Worm (Caenorhabditis elegans) whole organism, late embryonic: Measurements from ENCODE around the gene Y105C5B.1418.

Source experiments
- C38D4.7 ChIP-seq: fragments of 200-800 bp; sonication (Bioruptor generic); optimal IDR thresholded peaks from 2 replicates; lab custom pipeline; 2018; ENCODE audit warnings: mild to moderate bottlenecking, missing genetic modification characterization, moderate library complexity, missing compliant biosample characterization
- K02D7.2 ChIP-seq: sonication (generic microtip); optimal IDR thresholded peaks from 2 replicates; lab custom pipeline; 2017; ENCODE audit warnings: mild to moderate bottlenecking, missing genetic modification characterization, missing compliant biosample characterization
- K09A11.1 ChIP-seq: sonication (generic microtip); optimal IDR thresholded peaks from 2 replicates; lab custom pipeline; 2017; ENCODE audit warnings: antibody characterized with exemption, mild to moderate bottlenecking, missing genetic modification characterization, missing compliant biosample characterization; ENCODE audit not compliant: insufficient read depth
- Y22D7AL.16 ChIP-seq: sonication (generic microtip); optimal IDR thresholded peaks from 2 replicates; lab custom pipeline; 2016; ENCODE audit warnings: missing genetic modification characterization, missing compliant biosample characterization
- ahr-1 ChIP-seq: sonication (generic microtip); optimal IDR thresholded peaks from 2 replicates; lab custom pipeline; 2016; ENCODE audit warnings: missing genetic modification characterization, missing compliant biosample characterization
- ama-1 ChIP-seq: fragments of 150-350 bp; optimal IDR thresholded peaks from 2 replicates; lab custom pipeline; 2014
- ceh-2 ChIP-seq: sonication (generic microtip); optimal IDR thresholded peaks from 2 replicates; lab custom pipeline; 2016; ENCODE audit warnings: missing genotype, missing genetic modification characterization, missing compliant biosample characterization
- ceh-22 ChIP-seq: sonication (generic microtip); optimal IDR thresholded peaks from 2 replicates; lab custom pipeline; 2017; ENCODE audit warnings: missing biosample characterization, missing genetic modification characterization
- ceh-30 ChIP-seq: fragments of 150-350 bp; optimal IDR thresholded peaks from 2 replicates; lab custom pipeline; 2014; ENCODE audit warnings: missing biosample characterization, missing genetic modification characterization
- ceh-45 ChIP-seq: fragments of 200-800 bp; sonication (Bioruptor generic); IDR thresholded peaks from 2 replicates; pipeline ENCODE4 v1.3.6; 2022; ENCODE audit warnings: missing genetic modification reagents, missing genetic modification characterization, missing compliant biosample characterization
- ceh-6 ChIP-seq: fragments of 200-800 bp; sonication (Bioruptor generic); optimal IDR thresholded peaks from 2 replicates; lab custom pipeline; 2018; ENCODE audit warnings: mild to moderate bottlenecking, missing genetic modification characterization, missing compliant biosample characterization
- ceh-9 ChIP-seq: sonication (generic microtip); optimal IDR thresholded peaks from 2 replicates; lab custom pipeline; 2016; ENCODE audit warnings: mild to moderate bottlenecking, missing genetic modification characterization, inconsistent platforms, missing compliant biosample characterization
- che-1 ChIP-seq: sonication (generic microtip); optimal IDR thresholded peaks from 2 replicates; lab custom pipeline; 2016; ENCODE audit warnings: mild to moderate bottlenecking, missing genetic modification characterization, missing compliant biosample characterization
- dve-1 ChIP-seq: sonication (generic microtip); optimal IDR thresholded peaks from 2 replicates; lab custom pipeline; 2017; ENCODE audit warnings: antibody characterized with exemption, mild to moderate bottlenecking, missing genetic modification characterization, missing compliant biosample characterization
- elt-2 ChIP-seq: sonication (generic microtip); optimal IDR thresholded peaks from 2 replicates; lab custom pipeline; 2016; ENCODE audit warnings: missing genetic modification reagents, missing genetic modification characterization, missing compliant biosample characterization
- eyg-1 ChIP-seq: sonication (generic microtip); optimal IDR thresholded peaks from 2 replicates; lab custom pipeline; 2016; ENCODE audit warnings: missing genotype, missing genetic modification characterization, missing compliant biosample characterization
- fax-1 ChIP-seq: sonication (generic microtip); optimal IDR thresholded peaks from 2 replicates; lab custom pipeline; 2016; ENCODE audit warnings: missing genotype, missing genetic modification characterization, missing compliant biosample characterization
- fkh-10 ChIP-seq: fragments of 150-350 bp; optimal IDR thresholded peaks from 2 replicates; lab custom pipeline; 2014; ENCODE audit warnings: missing biosample characterization, missing genetic modification reagents, missing genetic modification characterization
- fkh-6 ChIP-seq: sonication (generic microtip); optimal IDR thresholded peaks from 2 replicates; lab custom pipeline; 2016; ENCODE audit warnings: missing genetic modification characterization, missing compliant biosample characterization
- gmeb-2 ChIP-seq: sonication (generic microtip); optimal IDR thresholded peaks from 2 replicates; lab custom pipeline; 2016; ENCODE audit warnings: missing genetic modification characterization, inconsistent platforms, missing compliant biosample characterization
- hlh-30 ChIP-seq: sonication (generic microtip); optimal IDR thresholded peaks from 2 replicates; lab custom pipeline; 2017; ENCODE audit warnings: antibody characterized with exemption, missing genetic modification characterization, missing compliant biosample characterization; ENCODE audit not compliant: insufficient read depth
- hlh-6 ChIP-seq: sonication (generic microtip); optimal IDR thresholded peaks from 2 replicates; lab custom pipeline; 2016; ENCODE audit warnings: missing genotype, missing genetic modification characterization, missing compliant biosample characterization
- mec-3 ChIP-seq: sonication (generic microtip); optimal IDR thresholded peaks from 2 replicates; lab custom pipeline; 2016; ENCODE audit warnings: borderline replicate concordance, missing genetic modification characterization, missing compliant biosample characterization
- nfya-1 ChIP-seq: sonication (generic microtip); optimal IDR thresholded peaks from 2 replicates; lab custom pipeline; 2017; ENCODE audit warnings: missing genetic modification characterization, mild to moderate bottlenecking, missing compliant biosample characterization, antibody characterized with exemption, moderate library complexity
- npax-4 ChIP-seq: sonication (generic microtip); optimal IDR thresholded peaks from 2 replicates; lab custom pipeline; 2016; ENCODE audit warnings: missing genetic modification characterization, missing compliant biosample characterization
- pag-3 ChIP-seq: sonication (generic microtip); optimal IDR thresholded peaks from 2 replicates; lab custom pipeline; 2016; ENCODE audit warnings: missing compliant biosample characterization, missing genetic modification characterization, borderline replicate concordance
- pat-9 ChIP-seq: fragments of 200-800 bp; sonication (Bioruptor generic); optimal IDR thresholded peaks from 2 replicates; lab custom pipeline; 2018; ENCODE audit warnings: mild to moderate bottlenecking, missing genetic modification characterization, moderate library complexity, missing compliant biosample characterization
- pax-1 ChIP-seq: fragments of 150-350 bp; optimal IDR thresholded peaks from 2 replicates; lab custom pipeline; 2014; ENCODE audit warnings: missing biosample characterization, missing genetic modification characterization
- pha-4 ChIP-seq: fragments of 150-350 bp; optimal IDR thresholded peaks from 2 replicates; lab custom pipeline; 2018; ENCODE audit warnings: missing biosample characterization, missing genetic modification reagents, missing genetic modification characterization
- pqm-1 ChIP-seq: sonication (generic microtip); optimal IDR thresholded peaks from 2 replicates; lab custom pipeline; 2016; ENCODE audit warnings: missing genetic modification characterization, missing compliant biosample characterization
- pros-1 ChIP-seq: fragments of 150-350 bp; optimal IDR thresholded peaks from 2 replicates; lab custom pipeline; 2014; ENCODE audit warnings: missing biosample characterization, missing genetic modification reagents, missing genetic modification characterization
- ref-2 ChIP-seq: sonication (generic microtip); optimal IDR thresholded peaks from 2 replicates; lab custom pipeline; 2016; ENCODE audit warnings: missing genetic modification characterization, missing compliant biosample characterization
- rnt-1 ChIP-seq: sonication (generic microtip); optimal IDR thresholded peaks from 2 replicates; lab custom pipeline; 2016; ENCODE audit warnings: missing genetic modification characterization, missing compliant biosample characterization
- sox-2 ChIP-seq: fragments of 200-800 bp; sonication (Bioruptor generic); IDR thresholded peaks from 2 replicates; pipeline ENCODE4 v1.3.6; 2022; ENCODE audit warnings: missing genetic modification reagents, missing genetic modification characterization, missing compliant biosample characterization
- tbx-2 ChIP-seq: sonication (generic microtip); optimal IDR thresholded peaks from 2 replicates; lab custom pipeline; 2016; ENCODE audit warnings: missing genetic modification characterization, missing compliant biosample characterization
- tbx-7 ChIP-seq: sonication (generic microtip); optimal IDR thresholded peaks from 2 replicates; lab custom pipeline; 2016; ENCODE audit warnings: missing genotype, missing genetic modification characterization, missing compliant biosample characterization
- ttx-3 ChIP-seq: sonication (generic microtip); optimal IDR thresholded peaks from 2 replicates; lab custom pipeline; 2016; ENCODE audit warnings: missing genetic modification reagents, missing genetic modification characterization, missing compliant biosample characterization
- unc-3 ChIP-seq, 2 experiments: fragments of 200-800 bp in 1 of 2; sonication (Bioruptor generic) in 1 of 2; sonication (generic microtip) in 1 of 2; conservative IDR thresholded peaks in 1 of 2; optimal IDR thresholded peaks in 1 of 2; 2 replicates each; pipeline versions ENCODE4 v1.3.6 to Lab custom; 2016 to 2022; ENCODE audit warnings: missing compliant biosample characterization in 2 of 2, missing genetic modification characterization in 2 of 2, missing genetic modification reagents in 1 of 2
- unc-42 ChIP-seq: sonication (generic microtip); optimal IDR thresholded peaks from 2 replicates; lab custom pipeline; 2016; ENCODE audit warnings: missing genotype, missing genetic modification characterization, missing compliant biosample characterization
- unc-55 ChIP-seq: sonication (generic microtip); optimal IDR thresholded peaks from 2 replicates; lab custom pipeline; 2017; ENCODE audit warnings: missing biosample characterization, missing genetic modification reagents, missing genetic modification characterization
- unc-86 ChIP-seq: sonication (generic microtip); optimal IDR thresholded peaks from 2 replicates; lab custom pipeline; 2016; ENCODE audit warnings: missing genetic modification characterization, missing compliant biosample characterization
- zip-5 ChIP-seq: sonication (generic microtip); optimal IDR thresholded peaks from 2 replicates; lab custom pipeline; 2016; ENCODE audit warnings: missing genetic modification characterization, missing compliant biosample characterization

Y105C5B.1418 gene

ce11 chrIV:16047468-16047867, 19.8 kb downstream of the Y105C5B.1418 start:
- TF ChIP-seq ceh-22 (no peak), ceh-30 (tag; lab: Kevin White, UChicago) (no peak), tbx-2 (peak; percentile 5), unc-55 (GFP tag; lab: Kevin White, UChicago) (peak; percentile 25), zip-5 (tag; lab: Kevin White, UChicago) (no peak), unc-42 (tag; lab: Kevin White, UChicago) (peak; percentile 34), hlh-30 (tag; lab: Kevin White, UChicago) (no peak), elt-2 (no peak)

- no peak for TF ChIP-seq che-1 (tag; lab: Kevin White, UChicago)
- no peak for TF ChIP-seq unc-3 (GFP tag; conservative IDR thresholded peaks at IDR 0.05; lab: Robert Waterston, UW)
- no peak for TF ChIP-seq unc-3 (tag; optimal IDR thresholded peaks at IDR 0.05; lab: Kevin White, UChicago)
- TF ChIP-seq ama-1 (lab: Kevin White, UChicago) = no peak
- no peak for TF ChIP-seq tbx-7
- TF ChIP-seq fax-1 (tag; lab: Kevin White, UChicago) = no peak
- no peak for TF ChIP-seq hlh-6 (tag; lab: Kevin White, UChicago)
- no peak for TF ChIP-seq ahr-1 (tag; lab: Kevin White, UChicago)
- TF ChIP-seq ceh-45 (GFP tag; lab: Robert Waterston, UW) = no peak
- no peak for TF ChIP-seq fkh-6 (tag; lab: Kevin White, UChicago)
- no peak for TF ChIP-seq ceh-9 (tag; lab: Kevin White, UChicago)
- TF ChIP-seq pha-4 = no peak
- TF ChIP-seq rnt-1 (tag; lab: Kevin White, UChicago) = no peak
- TF ChIP-seq sox-2 (GFP tag; lab: Robert Waterston, UW) = no peak
- no peak for TF ChIP-seq ceh-22
- TF ChIP-seq ref-2 (tag; lab: Kevin White, UChicago) = no peak
- TF ChIP-seq pqm-1 (tag; lab: Kevin White, UChicago) = no peak
- TF ChIP-seq C38D4.7 (GFP tag; lab: Kevin White, UChicago) = no peak
Measured at ce11 chrIV:16041038-16041437, 26.2 kb downstream of the Y105C5B.1418 start.

- no peak for TF ChIP-seq pat-9
- no peak for TF ChIP-seq unc-42 (tag; lab: Kevin White, UChicago)
- no peak for TF ChIP-seq ceh-22
- no peak for TF ChIP-seq npax-4 (tag; lab: Kevin White, UChicago)
- TF ChIP-seq pros-1 (tag; lab: Kevin White, UChicago) = no peak
- TF ChIP-seq K02D7.2 = no peak
- TF ChIP-seq mec-3 = no peak
Measured at ce11 chrIV:16038000-16038399, 29.2 kb downstream of the Y105C5B.1418 start.

ce11 chrIV:16036696-16037095, 30.5 kb downstream of the Y105C5B.1418 start:
- TF ChIP-seq unc-55 (GFP tag; lab: Kevin White, UChicago) = no peak
- TF ChIP-seq nfya-1 (tag; lab: Kevin White, UChicago) = peak; percentile 87

- TF ChIP-seq tbx-2 (peak; percentile 5), ceh-2 (tag; lab: Kevin White, UChicago) (no peak), pax-1 (tag; lab: Kevin White, UChicago) (no peak)
Measured at ce11 chrIV:16036057-16036456, 31.2 kb downstream of the Y105C5B.1418 start.

ce11 chrIV:16035109-16035508, 32.1 kb downstream of the Y105C5B.1418 start:
- TF ChIP-seq K09A11.1 (tag; lab: Kevin White, UChicago) (no peak), dve-1 (tag; lab: Kevin White, UChicago) (no peak), fkh-10 (GFP tag; lab: Kevin White, UChicago) (no peak), unc-86 (no peak), ttx-3 (tag; lab: Kevin White, UChicago) (no peak), ceh-6 (GFP tag; lab: Kevin White, UChicago) (no peak), ceh-45 (GFP tag; lab: Robert Waterston, UW) (no peak), zip-5 (tag; lab: Kevin White, UChicago) (no peak), nfya-1 (tag; lab: Kevin White, UChicago) (no peak), gmeb-2 (tag; lab: Kevin White, UChicago) (no peak), tbx-2 (no peak), Y22D7AL.16 (tag; lab: Kevin White, UChicago) (no peak), fax-1 (tag; lab: Kevin White, UChicago) (no peak), pag-3 (tag; lab: Kevin White, UChicago) (no peak), eyg-1 (tag; lab: Kevin White, UChicago) (no peak)
